Fruit fly (Drosophila melanogaster) whole organism, embryonic: ENCODE results near the gene CG42495.

Experiments used
- CG10654 ChIP-seq: fragments of 200-800 bp; sonication (Bioruptor generic); optimal IDR thresholded peaks from 2 replicates; lab custom pipeline; 2016; ENCODE audit warnings: missing biosample characterization, missing genetic modification characterization
- CG14014 ChIP-seq: fragments of 200-800 bp; sonication (Bioruptor generic); IDR thresholded peaks from 2 replicates; pipeline ENCODE4 v1.3.6; 2022; ENCODE audit warnings: missing biosample characterization, missing genetic modification characterization
- CG1529 ChIP-seq: fragments of 200-800 bp; sonication (Bioruptor generic); optimal IDR thresholded peaks from 3 replicates; lab custom pipeline; 2018; ENCODE audit warnings: missing biosample characterization, missing genetic modification characterization
- CG15601 ChIP-seq: fragments of 200-800 bp; sonication (Bioruptor generic); optimal IDR thresholded peaks from 3 replicates; lab custom pipeline; 2019; ENCODE audit warnings: missing biosample characterization, mild to moderate bottlenecking, missing genetic modification characterization, moderate library complexity
- CG15696 ChIP-seq: fragments of 200-800 bp; sonication (Bioruptor generic); optimal IDR thresholded peaks from 2 replicates; lab custom pipeline; 2019; ENCODE audit warnings: missing biosample characterization, mild to moderate bottlenecking, missing genetic modification characterization, moderate library complexity
- CG32532 ChIP-seq: fragments of 200-800 bp; sonication (Bioruptor generic); IDR thresholded peaks from 2 replicates; pipeline ENCODE4 v1.3.6; 2022; ENCODE audit warnings: missing biosample characterization, missing genetic modification characterization
- CG33213 ChIP-seq: fragments of 200-800 bp; sonication (Bioruptor generic); optimal IDR thresholded peaks from 3 replicates; lab custom pipeline; 2016; ENCODE audit warnings: missing biosample characterization, missing genetic modification characterization
- CG3995 ChIP-seq: fragments of 200-800 bp; sonication (Bioruptor generic); optimal IDR thresholded peaks from 3 replicates; lab custom pipeline; 2016; ENCODE audit warnings: missing biosample characterization, missing genetic modification characterization
- CG4282 ChIP-seq: fragments of 200-800 bp; sonication (Bioruptor generic); optimal IDR thresholded peaks from 2 replicates; lab custom pipeline; 2016; ENCODE audit warnings: missing biosample characterization, missing genetic modification characterization
- CG6791 ChIP-seq: fragments of 200-800 bp; sonication (Bioruptor generic); IDR thresholded peaks from 3 replicates; pipeline ENCODE4 v1.3.6; 2022; ENCODE audit warnings: missing biosample characterization, missing genetic modification characterization; ENCODE audit not compliant: partially characterized antibody
- CG7372 ChIP-seq: fragments of 200-800 bp; sonication (Bioruptor generic); IDR thresholded peaks from 2 replicates; pipeline ENCODE4 v1.3.6; 2022; ENCODE audit warnings: missing biosample characterization, missing genetic modification characterization
- D19A ChIP-seq: fragments of 200-800 bp; optimal IDR thresholded peaks from 3 replicates; lab custom pipeline; 2019; ENCODE audit warnings: missing biosample characterization, mild to moderate bottlenecking, missing genetic modification characterization, moderate library complexity
- Dbx ChIP-seq: fragments of 200-800 bp; sonication (Bioruptor generic); IDR thresholded peaks from 3 replicates; pipeline ENCODE4 v1.3.6; 2022; ENCODE audit warnings: missing biosample characterization, missing genetic modification characterization
- Dfd ChIP-seq, 2 experiments: fragments of >200 bp; optimal IDR thresholded peaks; 2 replicates each; lab custom pipeline; 2017; ENCODE audit warnings: missing biosample characterization in 2 of 2, missing genetic modification characterization in 2 of 2
- Dll ChIP-seq: fragments of 200-800 bp; sonication (Bioruptor generic); IDR thresholded peaks from 4 replicates; pipeline ENCODE4 v1.3.6; 2022; ENCODE audit warnings: missing biosample characterization, missing genetic modification characterization; ENCODE audit not compliant: partially characterized antibody
- Doc2 ChIP-seq: fragments of 200-800 bp; sonication (Bioruptor generic); IDR thresholded peaks from 2 replicates; pipeline ENCODE4 v1.3.6; 2022; ENCODE audit warnings: missing biosample characterization, missing genetic modification characterization
- Ets97D ChIP-seq: fragments of 200-800 bp; sonication (Bioruptor generic); optimal IDR thresholded peaks from 3 replicates; lab custom pipeline; 2016; ENCODE audit warnings: missing biosample characterization, missing genetic modification characterization
- MBD-R2 ChIP-seq: fragments of 200-800 bp; sonication (Bioruptor generic); IDR thresholded peaks from 2 replicates; pipeline ENCODE4 v1.3.6; 2022; ENCODE audit warnings: missing biosample characterization, missing genetic modification characterization
- NC2β ChIP-seq: fragments of 200-800 bp; sonication (Bioruptor generic); optimal IDR thresholded peaks from 2 replicates; lab custom pipeline; 2016; ENCODE audit warnings: missing biosample characterization, missing genetic modification characterization
- NK7.1 ChIP-seq: fragments of 200-800 bp; sonication (Bioruptor generic); optimal IDR thresholded peaks from 3 replicates; lab custom pipeline; 2016; ENCODE audit warnings: missing biosample characterization, missing genetic modification characterization
- Neu2 ChIP-seq: fragments of 200-800 bp; sonication (Bioruptor generic); optimal IDR thresholded peaks from 3 replicates; lab custom pipeline; 2016; ENCODE audit warnings: missing biosample characterization, missing genetic modification characterization, borderline replicate concordance
- Oli ChIP-seq: fragments of 200-800 bp; sonication (Bioruptor generic); optimal IDR thresholded peaks from 2 replicates; lab custom pipeline; 2018; ENCODE audit warnings: missing biosample characterization, mild to moderate bottlenecking, missing genetic modification characterization, moderate library complexity
- PHDP ChIP-seq: fragments of 200-800 bp; sonication (Bioruptor generic); optimal IDR thresholded peaks from 3 replicates; lab custom pipeline; 2018; ENCODE audit warnings: missing biosample characterization, mild to moderate bottlenecking, missing genetic modification characterization, moderate library complexity
- Rx ChIP-seq: fragments of 200-800 bp; sonication (Bioruptor generic); IDR thresholded peaks from 2 replicates; pipeline ENCODE4 v1.3.6; 2022; ENCODE audit warnings: missing biosample characterization, missing genetic modification characterization
- Scr ChIP-seq: fragments of 200-800 bp; sonication (Bioruptor generic); IDR thresholded peaks from 2 replicates; pipeline ENCODE4 v1.3.6; 2022; ENCODE audit warnings: missing biosample characterization, missing genetic modification characterization; ENCODE audit not compliant: partially characterized antibody
- aop ChIP-seq: fragments of 200-800 bp; sonication (Bioruptor generic); IDR thresholded peaks from 2 replicates; pipeline ENCODE4 v1.3.6; 2022; ENCODE audit warnings: missing biosample characterization, missing genetic modification characterization
- ato ChIP-seq: fragments of 200-800 bp; sonication (Bioruptor generic); IDR thresholded peaks from 2 replicates; pipeline ENCODE4 v1.3.6; 2022; ENCODE audit warnings: missing biosample characterization, missing genetic modification characterization; ENCODE audit not compliant: partially characterized antibody
- bbx ChIP-seq: fragments of 200-800 bp; sonication (Bioruptor generic); IDR thresholded peaks from 2 replicates; pipeline ENCODE4 v1.3.6; 2022; ENCODE audit warnings: missing biosample characterization, missing genetic modification characterization; ENCODE audit not compliant: partially characterized antibody
- cato ChIP-seq: fragments of 200-800 bp; sonication (Bioruptor generic); optimal IDR thresholded peaks from 2 replicates; lab custom pipeline; 2016; ENCODE audit warnings: missing biosample characterization, missing genetic modification characterization, borderline replicate concordance
- corto ChIP-seq: fragments of 200-800 bp; sonication (Bioruptor generic); optimal IDR thresholded peaks from 2 replicates; lab custom pipeline; 2016; ENCODE audit warnings: missing biosample characterization, mild to moderate bottlenecking, missing genetic modification characterization, moderate library complexity
- dan ChIP-seq: fragments of 200-800 bp; sonication (Bioruptor generic); IDR thresholded peaks from 2 replicates; pipeline ENCODE4 v1.3.6; 2022; ENCODE audit warnings: missing biosample characterization, missing genetic modification characterization
- dimm ChIP-seq: fragments of 200-800 bp; sonication (Bioruptor generic); IDR thresholded peaks from 2 replicates; pipeline ENCODE4 v1.3.6; 2022; ENCODE audit warnings: missing biosample characterization, missing genetic modification characterization
- dpn ChIP-seq, 2 experiments: fragments of 200-800 bp; sonication (Bioruptor generic); optimal IDR thresholded peaks; 3 replicates each; lab custom pipeline; 2016; ENCODE audit warnings: missing biosample characterization in 2 of 2, missing genetic modification characterization in 2 of 2
- gce ChIP-seq: fragments of 200-800 bp; sonication (Bioruptor generic); IDR thresholded peaks from 3 replicates; pipeline ENCODE4 v1.3.6; 2022; ENCODE audit warnings: missing biosample characterization, missing genetic modification characterization
- grau ChIP-seq: fragments of 200-800 bp; optimal IDR thresholded peaks from 3 replicates; lab custom pipeline; 2019; ENCODE audit warnings: missing biosample characterization, mild to moderate bottlenecking, missing genetic modification characterization, moderate library complexity
- h ChIP-seq: fragments of >200 bp; optimal IDR thresholded peaks from 2 replicates; lab custom pipeline; 2017
- hb ChIP-seq: fragments of 200-800 bp; sonication (Bioruptor generic); IDR thresholded peaks from 3 replicates; pipeline ENCODE4 v1.3.6; 2022; ENCODE audit warnings: missing biosample characterization, missing genetic modification characterization; ENCODE audit not compliant: partially characterized antibody
- lab ChIP-seq: fragments of 200-800 bp; sonication (Bioruptor generic); optimal IDR thresholded peaks from 3 replicates; lab custom pipeline; 2017; ENCODE audit warnings: missing biosample characterization, missing genetic modification characterization, mild to moderate bottlenecking, moderate library complexity, missing genetic modification reagents
- pum ChIP-seq: fragments of 200-800 bp; sonication (Bioruptor generic); optimal IDR thresholded peaks from 2 replicates; lab custom pipeline; 2016; ENCODE audit warnings: missing biosample characterization, missing genetic modification characterization
- sd ChIP-seq: fragments of 200-800 bp; sonication (Bioruptor generic); optimal IDR thresholded peaks from 3 replicates; lab custom pipeline; 2018; ENCODE audit warnings: missing biosample characterization, mild to moderate bottlenecking, missing genetic modification characterization, moderate library complexity
- sob ChIP-seq: fragments of 200-800 bp; sonication (Bioruptor generic); IDR thresholded peaks from 2 replicates; pipeline ENCODE4 v1.3.6; 2022; ENCODE audit warnings: missing biosample characterization, missing genetic modification characterization
- tap ChIP-seq: fragments of 200-800 bp; optimal IDR thresholded peaks from 3 replicates; lab custom pipeline; 2019; ENCODE audit warnings: missing biosample characterization, mild to moderate bottlenecking, missing genetic modification characterization, moderate library complexity
- tll ChIP-seq, 2 experiments: fragments of 200-800 bp in 1 of 2; fragments of >200 bp in 1 of 2; sonication (Bioruptor generic) in 1 of 2; optimal IDR thresholded peaks; 2 replicates each; lab custom pipeline; 2017 to 2019; ENCODE audit warnings: missing biosample characterization in 2 of 2, missing genetic modification characterization in 2 of 2, mild to moderate bottlenecking in 1 of 2, moderate library complexity in 1 of 2
- tna ChIP-seq: fragments of 200-800 bp; sonication (Bioruptor generic); IDR thresholded peaks from 2 replicates; pipeline ENCODE4 v1.3.6; 2022; ENCODE audit warnings: missing biosample characterization, missing genetic modification characterization; ENCODE audit not compliant: partially characterized antibody
- unc-4 ChIP-seq: fragments of 200-800 bp; sonication (Bioruptor generic); IDR thresholded peaks from 2 replicates; pipeline ENCODE4 v1.3.6; 2022; ENCODE audit warnings: missing biosample characterization, missing genetic modification characterization; ENCODE audit not compliant: partially characterized antibody
- vnd ChIP-seq: fragments of 200-800 bp; sonication (Bioruptor generic); IDR thresholded peaks from 3 replicates; pipeline ENCODE4 v1.3.6; 2022; ENCODE audit warnings: missing biosample characterization, missing genetic modification characterization; ENCODE audit not compliant: partially characterized antibody
- vvl ChIP-seq: fragments of 200-800 bp; sonication (Bioruptor generic); IDR thresholded peaks from 2 replicates; pipeline ENCODE4 v1.3.6; 2022; ENCODE audit warnings: missing biosample characterization, missing genetic modification characterization
- wdn ChIP-seq: fragments of 200-800 bp; sonication (Bioruptor generic); IDR thresholded peaks from 2 replicates; pipeline ENCODE4 v1.3.6; 2022; ENCODE audit warnings: missing biosample characterization, missing genetic modification characterization
- zen ChIP-seq: fragments of 200-800 bp; sonication (Bioruptor generic); optimal IDR thresholded peaks from 3 replicates; lab custom pipeline; 2018; ENCODE audit warnings: missing biosample characterization, mild to moderate bottlenecking, missing genetic modification characterization, moderate library complexity

Gene CG42495

DNA sequence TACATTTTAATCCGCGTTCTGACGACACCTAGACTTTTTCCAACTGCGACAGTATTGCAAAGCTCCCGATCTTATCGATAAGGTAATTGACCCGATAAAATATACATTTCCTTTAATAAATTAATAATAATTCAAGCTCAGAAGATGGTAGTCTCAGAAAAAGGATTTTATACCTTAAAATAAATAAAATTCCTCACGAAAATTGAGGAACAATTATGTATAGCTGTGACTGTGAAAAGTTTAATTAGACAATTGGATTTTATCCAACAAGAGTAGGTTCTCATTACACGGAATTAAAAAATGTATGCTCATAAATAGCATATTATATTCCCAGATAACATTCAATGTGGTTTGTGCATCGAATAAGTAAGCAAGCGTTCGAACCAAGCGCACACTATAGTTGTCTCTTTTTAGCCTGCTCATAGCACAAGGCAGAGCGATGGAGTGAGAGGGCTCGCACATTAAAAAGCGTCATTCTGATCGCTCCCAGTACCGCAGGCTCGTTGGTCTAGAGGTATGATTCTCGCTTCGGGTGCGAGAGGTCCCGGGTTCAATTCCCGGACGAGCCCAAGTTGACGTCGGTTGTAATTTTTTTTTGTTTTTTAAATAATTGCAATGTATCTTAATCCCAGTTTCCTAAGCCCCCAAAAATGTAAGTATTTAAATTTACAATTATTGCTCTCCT is 49.1 kb upstream of the CG42495 start, which contains the start of the genes CG13380 and CG4174 (continued):
- TF ChIP-seq D19A (tag; lab: Kevin White, UChicago) (no peak), wdn (GFP tag; lab: Robert Waterston, UW) (no peak), zen (tag; lab: Kevin White, UChicago) (peak; percentile 90), CG33213 (peak; percentile 44), tll (GFP tag; optimal IDR thresholded peaks at IDR 0.05; lab: Kevin White, UChicago) (peak in 1 of 2 experiments; percentile 35), CG7372 (GFP tag; lab: Robert Waterston, UW) (no peak), bbx (GFP tag; lab: Robert Waterston, UW) (peak; percentile 93), CG15601 (tag; lab: Kevin White, UChicago) (peak; percentile 43), MBD-R2 (GFP tag; lab: Robert Waterston, UW) (no peak), dimm (GFP tag; lab: Robert Waterston, UW) (no peak), sd (no peak), PHDP (no peak), CG3995 (GFP tag; lab: Kevin White, UChicago) (no peak), hb (GFP tag; lab: Robert Waterston, UW) (peak; percentile 70), Scr (GFP tag; lab: Robert Waterston, UW) (peak; percentile 73), CG32532 (GFP tag; lab: Robert Waterston, UW) (no peak), CG4282 (GFP tag; lab: Kevin White, UChicago) (no peak), cato (GFP tag; lab: Kevin White, UChicago) (no peak), sob (GFP tag; lab: Robert Waterston, UW) (0 out of 2 replicates have a peak, but pooled peaks have one; percentile 30), unc-4 (GFP tag; lab: Robert Waterston, UW) (peak; percentile 52; the same call in 1 of the 2 replicates), h (lab: Kevin White, UChicago) (no peak), gce (GFP tag; lab: Robert Waterston, UW) (no peak), aop (GFP tag; lab: Robert Waterston, UW) (peak; percentile 46; the same call in 1 of the 2 replicates), Dbx (no peak), Oli (tag; lab: Kevin White, UChicago) (no peak), tap (tag; lab: Kevin White, UChicago) (no peak), CG15696 (tag; lab: Kevin White, UChicago) (no peak), lab (GFP tag; lab: Kevin White, UChicago) (no peak), pum (GFP tag; lab: Kevin White, UChicago) (no peak), vvl (GFP tag; lab: Robert Waterston, UW) (no peak), Doc2 (no peak), Neu2 (no peak), Rx (GFP tag; lab: Robert Waterston, UW) (no peak), vnd (GFP tag; lab: Robert Waterston, UW) (peak; percentile 79), Dfd (GFP tag; optimal IDR thresholded peaks at IDR 0.05; lab: Kevin White, UChicago) (no peak), NK7.1 (GFP tag; lab: Kevin White, UChicago) (no peak), NC2β (no peak), tna (GFP tag; lab: Robert Waterston, UW) (peak; percentile 92), grau (tag; lab: Kevin White, UChicago) (no peak), CG14014 (GFP tag; lab: Robert Waterston, UW) (peak; percentile 18; the same call in 1 of the 2 replicates), CG1529 (no peak), CG10654 (GFP tag; lab: Kevin White, UChicago) (no peak), dan (no peak), Ets97D (peak; percentile 25), corto (GFP tag; lab: Kevin White, UChicago) (no peak), dpn (GFP tag; optimal IDR thresholded peaks at IDR 0.05; lab: Kevin White, UChicago) (peak in 1 of 2 experiments; percentile 21), CG6791 (GFP tag; lab: Robert Waterston, UW) (peak; percentile 97), ato (peak; percentile 91), Dll (GFP tag; lab: Robert Waterston, UW) (peak; percentile 51; the same call in 1 of the 4 replicates)
